Fruit fly (Drosophila melanogaster) whole organism, embryonic: ENCODE results near the gene Sgs5bis.

Source experiments
- Bdp1 ChIP-seq: fragments of 200-800 bp; sonication (Bioruptor generic); optimal IDR thresholded peaks from 3 replicates; lab custom pipeline; 2016; ENCODE audit warnings: missing biosample characterization, missing genetic modification characterization
- C15 ChIP-seq: fragments of 200-800 bp; sonication (Bioruptor generic); IDR thresholded peaks from 3 replicates; pipeline ENCODE4 v1.3.6; 2022; ENCODE audit warnings: missing biosample characterization, missing genetic modification characterization
- CG13123 ChIP-seq: fragments of 200-800 bp; sonication (Bioruptor generic); optimal IDR thresholded peaks from 2 replicates; lab custom pipeline; 2016; ENCODE audit warnings: missing biosample characterization, missing genetic modification characterization
- CG13775 ChIP-seq: fragments of 200-800 bp; sonication (Bioruptor generic); optimal IDR thresholded peaks from 3 replicates; lab custom pipeline; 2017; ENCODE audit warnings: missing biosample characterization, mild to moderate bottlenecking, missing genetic modification characterization
- CG14441 ChIP-seq: fragments of 200-800 bp; sonication (Bioruptor generic); IDR thresholded peaks from 2 replicates; pipeline ENCODE4 v1.3.6; 2022; ENCODE audit warnings: missing biosample characterization, missing genetic modification characterization
- CG1647 ChIP-seq: fragments of 200-800 bp; sonication (Bioruptor generic); optimal IDR thresholded peaks from 3 replicates; lab custom pipeline; 2016; ENCODE audit warnings: missing biosample characterization, missing genetic modification characterization
- CG16863 ChIP-seq: fragments of 200-800 bp; sonication (Bioruptor generic); optimal IDR thresholded peaks from 3 replicates; lab custom pipeline; 2016; ENCODE audit warnings: missing biosample characterization, missing genetic modification characterization
- CG17328 ChIP-seq: fragments of 200-800 bp; sonication (Bioruptor generic); IDR thresholded peaks from 2 replicates; pipeline ENCODE4 v1.3.6; 2022; ENCODE audit warnings: missing biosample characterization, missing genetic modification characterization
- CG17802 ChIP-seq: fragments of 200-800 bp; sonication (Bioruptor generic); optimal IDR thresholded peaks from 2 replicates; lab custom pipeline; 2018; ENCODE audit warnings: missing biosample characterization, mild to moderate bottlenecking, missing genetic modification characterization, moderate library complexity
- CG2202 ChIP-seq: fragments of 200-800 bp; sonication (Bioruptor generic); optimal IDR thresholded peaks from 2 replicates; lab custom pipeline; 2018; ENCODE audit warnings: missing biosample characterization, mild to moderate bottlenecking, missing genetic modification characterization
- CG2875 ChIP-seq: fragments of 200-800 bp; sonication (Bioruptor generic); optimal IDR thresholded peaks from 2 replicates; lab custom pipeline; 2017; ENCODE audit warnings: missing biosample characterization, mild to moderate bottlenecking, missing genetic modification characterization, missing genetic modification reagents
- CG2889 ChIP-seq: fragments of 200-800 bp; sonication (Bioruptor generic); IDR thresholded peaks from 3 replicates; pipeline ENCODE4 v1.3.6; 2022; ENCODE audit warnings: missing biosample characterization, missing genetic modification characterization
- CG31441 ChIP-seq: fragments of 200-800 bp; sonication (Bioruptor generic); IDR thresholded peaks from 2 replicates; pipeline ENCODE4 v1.3.6; 2022; ENCODE audit warnings: missing biosample characterization, missing genetic modification characterization
- CG33213 ChIP-seq: fragments of 200-800 bp; sonication (Bioruptor generic); optimal IDR thresholded peaks from 3 replicates; lab custom pipeline; 2016; ENCODE audit warnings: missing biosample characterization, missing genetic modification characterization
- CG3838 ChIP-seq: fragments of 200-800 bp; sonication (Bioruptor generic); optimal IDR thresholded peaks from 3 replicates; lab custom pipeline; 2016; ENCODE audit warnings: missing biosample characterization, missing genetic modification characterization
- CG4617 ChIP-seq: fragments of 200-800 bp; sonication (Bioruptor generic); optimal IDR thresholded peaks from 3 replicates; lab custom pipeline; 2016; ENCODE audit warnings: missing biosample characterization, missing genetic modification characterization, borderline replicate concordance
- CG4730 ChIP-seq: fragments of 200-800 bp; sonication (Bioruptor generic); IDR thresholded peaks from 2 replicates; pipeline ENCODE4 v1.3.6; 2022; ENCODE audit warnings: missing biosample characterization, missing genetic modification characterization
- CG6254 ChIP-seq: fragments of 200-800 bp; sonication (Bioruptor generic); optimal IDR thresholded peaks from 3 replicates; lab custom pipeline; 2017; ENCODE audit warnings: mild to moderate bottlenecking, missing biosample characterization, missing genetic modification reagents, missing genetic modification characterization
- CG6765 ChIP-seq: fragments of 200-800 bp; sonication (Bioruptor generic); optimal IDR thresholded peaks from 3 replicates; lab custom pipeline; 2017; ENCODE audit warnings: missing biosample characterization, mild to moderate bottlenecking, missing genetic modification characterization
- CG6791 ChIP-seq: fragments of 200-800 bp; sonication (Bioruptor generic); IDR thresholded peaks from 3 replicates; pipeline ENCODE4 v1.3.6; 2022; ENCODE audit warnings: missing biosample characterization, missing genetic modification characterization; ENCODE audit not compliant: partially characterized antibody
- CG7372 ChIP-seq: fragments of 200-800 bp; sonication (Bioruptor generic); IDR thresholded peaks from 2 replicates; pipeline ENCODE4 v1.3.6; 2022; ENCODE audit warnings: missing biosample characterization, missing genetic modification characterization
- CG8388 ChIP-seq: fragments of 200-800 bp; sonication (Bioruptor generic); optimal IDR thresholded peaks from 2 replicates; lab custom pipeline; 2019; ENCODE audit warnings: missing biosample characterization, mild to moderate bottlenecking, missing genetic modification characterization, moderate library complexity
- CG8765 ChIP-seq: fragments of 200-800 bp; sonication (Bioruptor generic); IDR thresholded peaks from 2 replicates; pipeline ENCODE4 v1.3.6; 2022; ENCODE audit warnings: missing biosample characterization, missing genetic modification characterization
- CG8924 ChIP-seq: fragments of 200-800 bp; optimal IDR thresholded peaks from 3 replicates; lab custom pipeline; 2019; ENCODE audit warnings: missing biosample characterization, mild to moderate bottlenecking, missing genetic modification characterization, moderate library complexity
- Camta ChIP-seq: fragments of 200-800 bp; sonication (Bioruptor generic); optimal IDR thresholded peaks from 2 replicates; lab custom pipeline; 2016; ENCODE audit warnings: missing biosample characterization, missing genetic modification characterization
- Dad ChIP-seq: fragments of 200-800 bp; sonication (Bioruptor generic); optimal IDR thresholded peaks from 3 replicates; lab custom pipeline; 2016; ENCODE audit warnings: missing biosample characterization, missing genetic modification characterization
- Deaf1 ChIP-seq: fragments of 200-800 bp; optimal IDR thresholded peaks from 3 replicates; lab custom pipeline; 2019; ENCODE audit warnings: missing biosample characterization, mild to moderate bottlenecking, missing genetic modification characterization, moderate library complexity
- Drgx ChIP-seq: fragments of 200-800 bp; sonication (Bioruptor generic); IDR thresholded peaks from 2 replicates; pipeline ENCODE4 v1.3.6; 2022; ENCODE audit warnings: missing biosample characterization, missing genetic modification characterization
- E2f2 ChIP-seq: fragments of 200-800 bp; sonication (Bioruptor generic); IDR thresholded peaks from 2 replicates; pipeline ENCODE4 v1.3.6; 2022; ENCODE audit warnings: missing biosample characterization, missing genetic modification characterization
- Med ChIP-seq: fragments of 200-800 bp; sonication (Bioruptor generic); peaks from one replicate; lab custom pipeline; 2016; ENCODE audit warnings: missing biosample characterization, missing genetic modification characterization, mild to moderate bottlenecking, inconsistent platforms, moderate library complexity
- NFAT ChIP-seq: fragments of 200-800 bp; sonication (Bioruptor generic); IDR thresholded peaks from 2 replicates; pipeline ENCODE4 v1.3.6; 2022; ENCODE audit warnings: missing biosample characterization, missing genetic modification characterization
- Nf-YC ChIP-seq: fragments of 200-800 bp; optimal IDR thresholded peaks from 3 replicates; lab custom pipeline; 2019; ENCODE audit warnings: missing biosample characterization, mild to moderate bottlenecking, missing genetic modification characterization, moderate library complexity
- PHDP ChIP-seq: fragments of 200-800 bp; sonication (Bioruptor generic); optimal IDR thresholded peaks from 3 replicates; lab custom pipeline; 2018; ENCODE audit warnings: missing biosample characterization, mild to moderate bottlenecking, missing genetic modification characterization, moderate library complexity
- Pdp1 ChIP-seq, 2 experiments: fragments of 200-800 bp; sonication (Bioruptor generic); optimal IDR thresholded peaks; 3 replicates each; lab custom pipeline; 2016; ENCODE audit warnings: missing biosample characterization in 2 of 2, missing genetic modification characterization in 2 of 2, mild to moderate bottlenecking in 1 of 2, moderate library complexity in 1 of 2
- Ptx1 ChIP-seq: fragments of 200-800 bp; sonication (Bioruptor generic); IDR thresholded peaks from 2 replicates; pipeline ENCODE4 v1.3.6; 2022; ENCODE audit warnings: missing biosample characterization, missing genetic modification characterization
- Side ChIP-seq: fragments of 200-800 bp; sonication (Bioruptor generic); optimal IDR thresholded peaks from 2 replicates; lab custom pipeline; 2016; ENCODE audit warnings: missing biosample characterization, missing genetic modification characterization
- Sin3A ChIP-seq: fragments of >200 bp; optimal IDR thresholded peaks from 2 replicates; lab custom pipeline; 2018
- Sry-β ChIP-seq: fragments of 200-800 bp; sonication (Bioruptor generic); optimal IDR thresholded peaks from 2 replicates; lab custom pipeline; 2018; ENCODE audit warnings: missing biosample characterization, mild to moderate bottlenecking, missing genetic modification characterization, moderate library complexity
- al ChIP-seq: fragments of 200-800 bp; sonication (Bioruptor generic); IDR thresholded peaks from 2 replicates; pipeline ENCODE4 v1.3.6; 2022; ENCODE audit warnings: missing biosample characterization, missing genetic modification characterization
- chn ChIP-seq: fragments of 200-800 bp; sonication (Bioruptor generic); optimal IDR thresholded peaks from 2 replicates; lab custom pipeline; 2016; ENCODE audit warnings: missing biosample characterization, missing genetic modification characterization
- croc ChIP-seq: fragments of 200-800 bp; sonication (Bioruptor generic); conservative IDR thresholded peaks from 3 replicates; pipeline ENCODE4 v1.3.6; 2022; ENCODE audit warnings: missing biosample characterization, missing genetic modification characterization
- dpn ChIP-seq, 2 experiments: fragments of 200-800 bp; sonication (Bioruptor generic); optimal IDR thresholded peaks; 3 replicates each; lab custom pipeline; 2016; ENCODE audit warnings: missing biosample characterization in 2 of 2, missing genetic modification characterization in 2 of 2
- fru ChIP-seq: fragments of >200 bp; optimal IDR thresholded peaks from 2 replicates; lab custom pipeline; 2017
- gcm2 ChIP-seq: fragments of 200-800 bp; sonication (Bioruptor generic); optimal IDR thresholded peaks from 2 replicates; lab custom pipeline; 2016; ENCODE audit warnings: missing biosample characterization, missing genetic modification characterization
- h ChIP-seq: fragments of >200 bp; optimal IDR thresholded peaks from 2 replicates; lab custom pipeline; 2017
- luna ChIP-seq: fragments of 200-800 bp; sonication (Bioruptor generic); optimal IDR thresholded peaks from 2 replicates; lab custom pipeline; 2016; ENCODE audit warnings: missing biosample characterization, missing genetic modification characterization
- rib ChIP-seq: fragments of 200-800 bp; sonication (Bioruptor generic); IDR thresholded peaks from 2 replicates; pipeline ENCODE4 v1.3.6; 2022; ENCODE audit warnings: missing biosample characterization, missing genetic modification characterization
- sd ChIP-seq: fragments of 200-800 bp; sonication (Bioruptor generic); optimal IDR thresholded peaks from 3 replicates; lab custom pipeline; 2018; ENCODE audit warnings: missing biosample characterization, mild to moderate bottlenecking, missing genetic modification characterization, moderate library complexity
- tap ChIP-seq: fragments of 200-800 bp; optimal IDR thresholded peaks from 3 replicates; lab custom pipeline; 2019; ENCODE audit warnings: missing biosample characterization, mild to moderate bottlenecking, missing genetic modification characterization, moderate library complexity
- usp ChIP-seq: fragments of >200 bp; optimal IDR thresholded peaks from 2 replicates; lab custom pipeline; 2017; ENCODE audit warnings: missing biosample characterization, missing genetic modification characterization
- vnd ChIP-seq: fragments of 200-800 bp; sonication (Bioruptor generic); IDR thresholded peaks from 3 replicates; pipeline ENCODE4 v1.3.6; 2022; ENCODE audit warnings: missing biosample characterization, missing genetic modification characterization; ENCODE audit not compliant: partially characterized antibody
- wdn ChIP-seq: fragments of 200-800 bp; sonication (Bioruptor generic); IDR thresholded peaks from 2 replicates; pipeline ENCODE4 v1.3.6; 2022; ENCODE audit warnings: missing biosample characterization, missing genetic modification characterization
- wek ChIP-seq: fragments of 200-800 bp; sonication (Bioruptor generic); optimal IDR thresholded peaks from 3 replicates; lab custom pipeline; 2018; ENCODE audit warnings: missing biosample characterization, mild to moderate bottlenecking, missing genetic modification characterization, moderate library complexity

Sgs5bis gene

DNA sequence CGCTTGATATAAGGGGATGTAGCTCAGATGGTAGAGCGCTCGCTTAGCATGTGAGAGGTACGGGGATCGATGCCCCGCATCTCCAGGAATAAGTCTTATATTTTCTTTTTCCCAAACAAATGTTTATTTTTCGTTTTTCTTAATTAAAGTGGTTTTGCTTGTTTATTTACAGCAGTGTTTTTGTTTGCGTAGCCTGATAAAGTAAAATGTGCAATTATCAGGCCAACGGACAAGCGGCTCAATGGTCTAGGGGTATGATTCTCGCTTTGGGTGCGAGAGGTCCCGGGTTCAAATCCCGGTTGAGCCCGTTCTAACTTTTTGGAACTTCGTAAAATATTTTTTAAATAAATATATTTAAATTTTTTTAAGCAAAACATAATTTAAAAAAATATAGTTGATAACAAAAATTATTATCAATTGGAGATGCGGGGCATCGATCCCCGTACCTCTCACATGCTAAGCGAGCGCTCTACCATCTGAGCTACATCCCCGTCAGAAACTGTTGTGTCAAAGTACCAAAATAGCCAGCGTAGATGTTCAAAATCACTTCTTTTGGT is 25.6 kb downstream of the Sgs5bis start (continued):
- TF ChIP-seq Sin3A (no peak), CG14441 (GFP tag; lab: Robert Waterston, UW) (no peak), wek (GFP tag; lab: Kevin White, UChicago) (no peak), tap (tag; lab: Kevin White, UChicago) (peak; percentile 29), gcm2 (GFP tag; lab: Kevin White, UChicago) (no peak), CG4730 (GFP tag; lab: Robert Waterston, UW) (no peak), CG8388 (GFP tag; lab: Kevin White, UChicago) (peak; percentile 6), CG2202 (tag; lab: Kevin White, UChicago) (no peak), CG8765 (GFP tag; lab: Robert Waterston, UW) (no peak), CG2875 (GFP tag; lab: Kevin White, UChicago) (no peak), Pdp1 (GFP tag; optimal IDR thresholded peaks at IDR 0.05; lab: Kevin White, UChicago) (no peak), Bdp1 (GFP tag; lab: Kevin White, UChicago) (peak; percentile 99), Sry-β (no peak), Dad (no peak), usp (GFP tag; lab: Kevin White, UChicago) (no peak), CG3838 (GFP tag; lab: Kevin White, UChicago) (no peak), CG2889 (GFP tag; lab: Robert Waterston, UW) (no peak), sd (tag; lab: Kevin White, UChicago) (no peak), Camta (GFP tag; lab: Kevin White, UChicago) (no peak), CG31441 (no peak), CG8924 (tag; lab: Kevin White, UChicago) (peak; percentile 57), E2f2 (GFP tag; lab: Robert Waterston, UW) (no peak), CG16863 (GFP tag; lab: Kevin White, UChicago) (no peak), NFAT (GFP tag; lab: Robert Waterston, UW) (no peak), fru (lab: Kevin White, UChicago) (no peak), PHDP (tag; lab: Kevin White, UChicago) (peak; percentile 19), CG17328 (GFP tag; lab: Robert Waterston, UW) (no peak), CG1647 (GFP tag; lab: Kevin White, UChicago) (no peak), al (GFP tag; lab: Robert Waterston, UW) (no peak), CG6254 (no peak), CG13123 (GFP tag; lab: Kevin White, UChicago) (no peak), Med (peak; percentile 73), rib (no peak), Ptx1 (GFP tag; lab: Robert Waterston, UW) (no peak), CG4617 (GFP tag; lab: Kevin White, UChicago) (no peak), chn (GFP tag; lab: Kevin White, UChicago) (no peak), dpn (GFP tag; optimal IDR thresholded peaks at IDR 0.05; lab: Kevin White, UChicago) (no peak), Nf-YC (tag; lab: Kevin White, UChicago) (peak; percentile 30), Drgx (GFP tag; lab: Robert Waterston, UW) (peak; percentile 70), C15 (no peak), wdn (GFP tag; lab: Robert Waterston, UW) (no peak), CG17802 (no peak), croc (GFP tag; lab: Robert Waterston, UW) (no peak), Deaf1 (tag; lab: Kevin White, UChicago) (no peak), CG7372 (no peak), CG33213 (no peak), h (lab: Kevin White, UChicago) (no peak), CG6791 (GFP tag; lab: Robert Waterston, UW) (peak; percentile 60), luna (GFP tag; lab: Kevin White, UChicago) (no peak), CG13775 (no peak), vnd (GFP tag; lab: Robert Waterston, UW) (peak; percentile 82), CG6765 (GFP tag; lab: Kevin White, UChicago) (no peak), Side (GFP tag; lab: Kevin White, UChicago) (no peak)
